Worm (Caenorhabditis elegans): Measurements from ENCODE around the gene athp-1.

- peak; percentile 35; the same call in 1 of the 2 replicates for TF ChIP-seq ztf-23 (GFP tag; IDR thresholded peaks at IDR 0.05)
- TF ChIP-seq flt-1 (GFP tag; IDR thresholded peaks at IDR 0.05), result no peak
- TF ChIP-seq ref-1 (GFP tag; conservative IDR thresholded peaks at IDR 0.05), result no peak
- TF ChIP-seq tab-1 (GFP tag; IDR thresholded peaks at IDR 0.05), result no peak
- no peak for TF ChIP-seq T22C8.4 (GFP tag; IDR thresholded peaks at IDR 0.05)
These were observed 36.7 kb upstream of the athp-1 start, which contains the start of gene pde-12 for ce11 chrIII:10844873-10845272.
